Fruit fly (Drosophila melanogaster) whole organism, embryonic: ENCODE measurements around the gene His3.3B.

Experiments
- Bdp1 ChIP-seq: fragments of 200-800 bp; sonication (Bioruptor generic); optimal IDR thresholded peaks from 3 replicates; lab custom pipeline; 2016; ENCODE audit warnings: missing biosample characterization, missing genetic modification characterization
- CG10274 ChIP-seq: fragments of 200-800 bp; sonication (Bioruptor generic); optimal IDR thresholded peaks from 3 replicates; lab custom pipeline; 2017; ENCODE audit warnings: missing biosample characterization, mild to moderate bottlenecking, missing genetic modification characterization
- CG10565 ChIP-seq: fragments of 200-800 bp; sonication (Bioruptor generic); optimal IDR thresholded peaks from 3 replicates; lab custom pipeline; 2016; ENCODE audit warnings: missing biosample characterization, mild to moderate bottlenecking, missing genetic modification characterization
- CG11696 ChIP-seq: fragments of 200-800 bp; sonication (Bioruptor generic); IDR thresholded peaks from 2 replicates; pipeline ENCODE4 v1.3.6; 2022; ENCODE audit warnings: missing biosample characterization, missing genetic modification characterization
- CG12236 ChIP-seq: fragments of 200-800 bp; sonication (Bioruptor generic); optimal IDR thresholded peaks from 2 replicates; lab custom pipeline; 2016; ENCODE audit warnings: missing biosample characterization, missing genetic modification characterization
- CG12769 ChIP-seq: fragments of 200-800 bp; sonication (Bioruptor generic); optimal IDR thresholded peaks from 2 replicates; lab custom pipeline; 2019; ENCODE audit warnings: missing biosample characterization, mild to moderate bottlenecking, missing genetic modification characterization, moderate library complexity
- CG13287 ChIP-seq: fragments of 200-800 bp; sonication (Bioruptor generic); IDR thresholded peaks from 2 replicates; pipeline ENCODE4 v1.3.6; 2022; ENCODE audit warnings: missing biosample characterization, missing genetic modification characterization; ENCODE audit not compliant: partially characterized antibody
- CG1603 ChIP-seq: fragments of 200-800 bp; sonication (Bioruptor generic); optimal IDR thresholded peaks from 2 replicates; lab custom pipeline; 2019; ENCODE audit warnings: missing biosample characterization, mild to moderate bottlenecking, missing genetic modification characterization, moderate library complexity
- CG16815 ChIP-seq: fragments of 200-800 bp; sonication (Bioruptor generic); optimal IDR thresholded peaks from 3 replicates; lab custom pipeline; 2017; ENCODE audit warnings: missing biosample characterization, mild to moderate bottlenecking, missing genetic modification characterization
- CG17912 ChIP-seq: fragments of 200-800 bp; sonication (Bioruptor generic); optimal IDR thresholded peaks from 2 replicates; lab custom pipeline; 2018; ENCODE audit warnings: missing biosample characterization, mild to moderate bottlenecking, missing genetic modification characterization
- CG18011 ChIP-seq: fragments of 200-800 bp; sonication (Bioruptor generic); optimal IDR thresholded peaks from 2 replicates; lab custom pipeline; 2017; ENCODE audit warnings: missing biosample characterization, missing genetic modification characterization, mild to moderate bottlenecking, moderate library complexity, missing genotype
- CG18764 ChIP-seq: fragments of 200-800 bp; sonication (Bioruptor generic); optimal IDR thresholded peaks from 3 replicates; lab custom pipeline; 2016; ENCODE audit warnings: missing biosample characterization, missing genetic modification characterization
- CG2116 ChIP-seq: fragments of 200-800 bp; sonication (Bioruptor generic); optimal IDR thresholded peaks from 3 replicates; lab custom pipeline; 2018; ENCODE audit warnings: missing biosample characterization, mild to moderate bottlenecking, missing genetic modification characterization
- CG30020 ChIP-seq: fragments of 200-800 bp; optimal IDR thresholded peaks from 2 replicates; lab custom pipeline; 2019; ENCODE audit warnings: missing biosample characterization, mild to moderate bottlenecking, missing genetic modification characterization, moderate library complexity
- CG34376 ChIP-seq: fragments of 200-800 bp; sonication (Bioruptor generic); optimal IDR thresholded peaks from 2 replicates; lab custom pipeline; 2018; ENCODE audit warnings: missing biosample characterization, mild to moderate bottlenecking, missing genetic modification characterization
- CG3847 ChIP-seq: fragments of 200-800 bp; sonication (Bioruptor generic); IDR thresholded peaks from 2 replicates; pipeline ENCODE4 v1.3.6; 2022; ENCODE audit warnings: missing biosample characterization, missing genetic modification characterization
- CG6854 ChIP-seq: fragments of 200-800 bp; sonication (Bioruptor generic); optimal IDR thresholded peaks from 3 replicates; lab custom pipeline; 2017; ENCODE audit warnings: missing biosample characterization, mild to moderate bottlenecking, missing genetic modification characterization
- CG7357 ChIP-seq: fragments of 200-800 bp; sonication (Bioruptor generic); IDR thresholded peaks from 3 replicates; pipeline ENCODE4 v1.3.6; 2022; ENCODE audit warnings: missing biosample characterization, missing genetic modification characterization
- CG9876 ChIP-seq: fragments of 200-800 bp; sonication (Bioruptor generic); optimal IDR thresholded peaks from 2 replicates; lab custom pipeline; 2016; ENCODE audit warnings: missing biosample characterization, missing genetic modification characterization
- CrebB ChIP-seq: fragments of 200-800 bp; sonication (Bioruptor generic); optimal IDR thresholded peaks from 3 replicates; lab custom pipeline; 2018; ENCODE audit warnings: missing biosample characterization, mild to moderate bottlenecking, missing genetic modification characterization
- D ChIP-seq, 2 experiments: fragments of 200-800 bp in 1 of 2; fragments of >200 bp in 1 of 2; sonication (Bioruptor generic) in 1 of 2; optimal IDR thresholded peaks; 2 replicates in 1 of 2; 3 replicates in 1 of 2; lab custom pipeline; 2017; ENCODE audit warnings: mild to moderate bottlenecking in 1 of 2, missing biosample characterization in 1 of 2, missing genetic modification characterization in 1 of 2, missing genetic modification reagents in 1 of 2
- E2f2 ChIP-seq: fragments of 200-800 bp; sonication (Bioruptor generic); IDR thresholded peaks from 2 replicates; pipeline ENCODE4 v1.3.6; 2022; ENCODE audit warnings: missing biosample characterization, missing genetic modification characterization
- Hmr ChIP-seq: fragments of 200-800 bp; sonication (Bioruptor generic); optimal IDR thresholded peaks from 3 replicates; lab custom pipeline; 2017; ENCODE audit warnings: mild to moderate bottlenecking, missing biosample characterization, missing genetic modification reagents, missing genetic modification characterization
- Myb ChIP-seq: fragments of 200-800 bp; sonication (Bioruptor generic); optimal IDR thresholded peaks from 2 replicates; lab custom pipeline; 2016; ENCODE audit warnings: missing biosample characterization, missing genetic modification characterization
- Sox100B ChIP-seq: fragments of 200-800 bp; sonication (Bioruptor generic); optimal IDR thresholded peaks from 3 replicates; lab custom pipeline; 2018; ENCODE audit warnings: missing biosample characterization, mild to moderate bottlenecking, missing genetic modification characterization
- Ssrp ChIP-seq: fragments of 200-800 bp; sonication (Bioruptor generic); optimal IDR thresholded peaks from 2 replicates; lab custom pipeline; 2018; ENCODE audit warnings: missing biosample characterization, mild to moderate bottlenecking, missing genetic modification characterization, moderate library complexity
- Usf ChIP-seq: fragments of 200-800 bp; sonication (Bioruptor generic); optimal IDR thresholded peaks from 2 replicates; lab custom pipeline; 2017; ENCODE audit warnings: missing genotype, missing biosample characterization, missing genetic modification characterization
- al ChIP-seq: fragments of 200-800 bp; sonication (Bioruptor generic); IDR thresholded peaks from 2 replicates; pipeline ENCODE4 v1.3.6; 2022; ENCODE audit warnings: missing biosample characterization, missing genetic modification characterization
- ara ChIP-seq: fragments of 200-800 bp; sonication (Bioruptor generic); IDR thresholded peaks from 2 replicates; pipeline ENCODE4 v1.3.6; 2022; ENCODE audit warnings: missing biosample characterization, missing genetic modification characterization
- ase ChIP-seq: fragments of 200-800 bp; sonication (Bioruptor generic); IDR thresholded peaks from 3 replicates; pipeline ENCODE4 v1.3.6; 2022; ENCODE audit warnings: missing biosample characterization, missing genetic modification characterization
- btn ChIP-seq: fragments of 200-800 bp; sonication (Bioruptor generic); optimal IDR thresholded peaks from 2 replicates; lab custom pipeline; 2016; ENCODE audit warnings: missing biosample characterization, missing genetic modification characterization
- emc ChIP-seq: fragments of 200-800 bp; sonication (Bioruptor generic); optimal IDR thresholded peaks from 2 replicates; lab custom pipeline; 2016; ENCODE audit warnings: missing biosample characterization, missing genetic modification characterization
- hkb ChIP-seq, 2 experiments: fragments of 200-800 bp in 1 of 2; fragments of >200 bp in 1 of 2; sonication (Bioruptor generic) in 1 of 2; IDR thresholded peaks in 1 of 2; optimal IDR thresholded peaks in 1 of 2; 2 replicates each; pipeline versions ENCODE4 v1.3.6 to Lab custom; 2017 to 2022; ENCODE audit warnings: missing biosample characterization in 1 of 2, missing genetic modification characterization in 1 of 2
- kni ChIP-seq: fragments of 200-800 bp; sonication (Bioruptor generic); optimal IDR thresholded peaks from 3 replicates; lab custom pipeline; 2017; ENCODE audit warnings: mild to moderate bottlenecking, missing biosample characterization, missing genetic modification reagents, missing genetic modification characterization
- nmo ChIP-seq: fragments of 200-800 bp; sonication (Bioruptor generic); optimal IDR thresholded peaks from 2 replicates; lab custom pipeline; 2018; ENCODE audit warnings: missing biosample characterization, mild to moderate bottlenecking, missing genetic modification characterization, moderate library complexity
- nom ChIP-seq: fragments of 200-800 bp; sonication (Bioruptor generic); optimal IDR thresholded peaks from 2 replicates; lab custom pipeline; 2017; ENCODE audit warnings: missing biosample characterization, missing genetic modification characterization, mild to moderate bottlenecking, moderate library complexity, missing genetic modification reagents
- oc ChIP-seq: fragments of 200-800 bp; sonication (Bioruptor generic); optimal IDR thresholded peaks from 2 replicates; lab custom pipeline; 2018; ENCODE audit warnings: missing biosample characterization, mild to moderate bottlenecking, missing genetic modification characterization, moderate library complexity
- prd ChIP-seq, 3 experiments: fragments of >200 bp in 2 of 3; fragments of 200-800 bp in 1 of 3; sonication (Bioruptor generic) in 1 of 3; optimal IDR thresholded peaks in 2 of 3; IDR thresholded peaks in 1 of 3; 2 replicates in 2 of 3; 3 replicates in 1 of 3; pipeline versions ENCODE4 v1.3.6 to Lab custom; 2017 to 2022; ENCODE audit warnings: missing biosample characterization in 1 of 3, missing genetic modification characterization in 1 of 3
- pros ChIP-seq: fragments of 200-800 bp; sonication (Bioruptor generic); optimal IDR thresholded peaks from 3 replicates; lab custom pipeline; 2019; ENCODE audit warnings: missing biosample characterization, mild to moderate bottlenecking, missing genetic modification characterization, moderate library complexity
- ro ChIP-seq: fragments of 200-800 bp; sonication (Bioruptor generic); IDR thresholded peaks from 2 replicates; pipeline ENCODE4 v1.3.6; 2022; ENCODE audit warnings: missing biosample characterization, missing genetic modification characterization
- sens ChIP-seq: fragments of 200-800 bp; sonication (Bioruptor generic); peaks from one replicate; lab custom pipeline; 2016; ENCODE audit warnings: missing biosample characterization, missing genetic modification characterization
- sima ChIP-seq: fragments of 200-800 bp; sonication (Bioruptor generic); optimal IDR thresholded peaks from 2 replicates; lab custom pipeline; 2016; ENCODE audit warnings: missing biosample characterization, missing genetic modification characterization
- sob ChIP-seq: fragments of 200-800 bp; sonication (Bioruptor generic); IDR thresholded peaks from 2 replicates; pipeline ENCODE4 v1.3.6; 2022; ENCODE audit warnings: missing biosample characterization, missing genetic modification characterization
- tgo ChIP-seq: fragments of 200-800 bp; sonication (Bioruptor generic); IDR thresholded peaks from 3 replicates; pipeline ENCODE4 v1.3.6; 2022; ENCODE audit warnings: missing biosample characterization, missing genetic modification characterization
- toy ChIP-seq: fragments of 200-800 bp; sonication (Bioruptor generic); IDR thresholded peaks from 2 replicates; pipeline ENCODE4 v1.3.6; 2022; ENCODE audit warnings: missing biosample characterization, missing genetic modification characterization
- twi ChIP-seq: fragments of 200-800 bp; optimal IDR thresholded peaks from 2 replicates; lab custom pipeline; 2019; ENCODE audit warnings: missing biosample characterization, mild to moderate bottlenecking, missing genetic modification characterization, moderate library complexity
- unpg ChIP-seq: fragments of 200-800 bp; sonication (Bioruptor generic); optimal IDR thresholded peaks from 3 replicates; lab custom pipeline; 2018; ENCODE audit warnings: missing biosample characterization, mild to moderate bottlenecking, missing genetic modification characterization, moderate library complexity

His3.3B gene

DNA sequence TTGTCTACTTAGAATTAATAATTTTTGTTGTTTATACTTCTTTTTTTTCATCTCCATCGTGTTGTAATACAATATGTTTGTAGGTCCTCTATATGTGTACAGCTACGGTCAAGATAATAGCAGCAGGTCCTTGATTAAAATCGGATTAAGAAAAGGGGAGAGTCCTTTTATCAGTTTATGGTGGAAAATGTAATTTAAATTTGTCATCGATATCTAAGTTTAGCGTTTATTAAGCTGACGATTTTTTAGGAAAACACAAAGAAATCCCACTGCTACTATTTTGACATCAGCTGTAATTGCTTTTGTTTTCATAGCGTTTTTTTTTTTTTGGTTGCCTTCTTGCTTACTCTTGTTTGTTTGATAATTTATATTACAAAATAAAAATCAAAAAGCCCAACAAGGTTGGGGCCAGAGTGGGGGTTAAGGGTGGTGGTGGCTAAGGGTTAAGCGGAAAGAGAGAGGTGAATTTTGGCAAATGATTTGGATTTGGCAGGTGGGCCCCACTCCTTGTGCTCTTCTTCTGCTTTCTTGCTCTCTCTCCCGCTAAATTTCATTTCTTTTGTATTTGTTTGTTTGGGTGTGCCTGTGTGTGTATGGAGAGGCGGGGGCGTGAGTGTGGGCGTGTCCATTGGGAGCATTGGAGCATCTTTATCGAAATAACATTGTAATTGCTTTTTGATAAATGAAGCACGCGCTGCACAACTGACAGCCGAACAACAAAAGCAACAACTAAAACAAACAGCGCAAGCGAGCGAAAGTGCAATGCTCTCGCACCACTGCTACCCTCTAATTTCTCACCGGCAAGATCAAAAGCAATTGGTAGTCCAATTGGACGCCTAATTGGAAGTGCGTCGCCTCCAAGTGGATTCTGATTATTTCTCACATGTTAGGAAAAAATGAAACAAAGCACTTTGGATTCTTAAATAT is 35.4 kb downstream of the His3.3B start (continued):
- peak; percentile 52 for TF ChIP-seq unpg (GFP tag; lab: Kevin White, UChicago)
- TF ChIP-seq sima = no peak
- TF ChIP-seq CG18764 = no peak
- TF ChIP-seq Ssrp (tag; lab: Kevin White, UChicago) = peak; percentile 23
- no peak for TF ChIP-seq CG34376
- no peak for TF ChIP-seq al
- TF ChIP-seq Myb (GFP tag; lab: Kevin White, UChicago) = no peak
- no peak for TF ChIP-seq CG18011 (GFP tag; lab: Kevin White, UChicago)
- no peak for TF ChIP-seq toy (GFP tag; lab: Robert Waterston, UW)
- no peak for TF ChIP-seq Usf (GFP tag; lab: Kevin White, UChicago)
- no peak for TF ChIP-seq CG12769 (tag; lab: Kevin White, UChicago)
- TF ChIP-seq D (optimal IDR thresholded peaks at IDR 0.05; lab: Kevin White, UChicago) = no peak
- TF ChIP-seq D (GFP tag; optimal IDR thresholded peaks at IDR 0.05; lab: Kevin White, UChicago) = peak; percentile 37
- TF ChIP-seq CG17912 (GFP tag; lab: Kevin White, UChicago) = no peak
- TF ChIP-seq CG12236 = no peak
- TF ChIP-seq CG7357 = no peak
- TF ChIP-seq CG9876 = no peak
- TF ChIP-seq ara = no peak
- no peak for TF ChIP-seq CG16815 (GFP tag; lab: Kevin White, UChicago)
- no peak for TF ChIP-seq CG30020
- TF ChIP-seq emc (GFP tag; lab: Kevin White, UChicago) = no peak
- TF ChIP-seq CG2116 (GFP tag; lab: Kevin White, UChicago) = peak; percentile 19
- TF ChIP-seq tgo (GFP tag; lab: Robert Waterston, UW) = no peak
- TF ChIP-seq Bdp1 = no peak
- TF ChIP-seq Sox100B (GFP tag; lab: Kevin White, UChicago) = peak; percentile 26
- no peak for TF ChIP-seq CG13287 (GFP tag; lab: Robert Waterston, UW)
- peak; percentile 56 for TF ChIP-seq nmo (GFP tag; lab: Kevin White, UChicago)
- peak; percentile 35 for TF ChIP-seq CG1603 (tag; lab: Kevin White, UChicago)
- no peak for TF ChIP-seq nom (GFP tag; lab: Kevin White, UChicago)
- peak; percentile 18 for TF ChIP-seq CG6854
- no peak for TF ChIP-seq twi (tag; lab: Kevin White, UChicago)
- TF ChIP-seq Hmr (GFP tag; lab: Kevin White, UChicago) = peak; percentile 24
- no peak for TF ChIP-seq CG3847 (GFP tag; lab: Robert Waterston, UW)
- TF ChIP-seq pros (GFP tag; lab: Kevin White, UChicago) = no peak
- TF ChIP-seq hkb (optimal IDR thresholded peaks at IDR 0.05; lab: Kevin White, UChicago) = no peak
- peak; percentile 39; the same call in 1 of the 2 replicates for TF ChIP-seq hkb (GFP tag; IDR thresholded peaks at IDR 0.05; lab: Robert Waterston, UW)
- TF ChIP-seq CG11696 = peak; percentile 87
- TF ChIP-seq ase (GFP tag; lab: Robert Waterston, UW) = no peak
- no peak for TF ChIP-seq oc (tag; lab: Kevin White, UChicago)
- peak; percentile 13 for TF ChIP-seq CG10274 (GFP tag; lab: Kevin White, UChicago)
- TF ChIP-seq btn = no peak
- TF ChIP-seq sob = peak; percentile 19; the same call in 1 of the 2 replicates
- TF ChIP-seq sens (GFP tag; lab: Kevin White, UChicago) = peak; percentile 89
- TF ChIP-seq CrebB (tag; lab: Kevin White, UChicago) = no peak
- TF ChIP-seq E2f2 (GFP tag; lab: Robert Waterston, UW) = no peak
- no peak for TF ChIP-seq CG10565 (GFP tag; lab: Kevin White, UChicago)
- TF ChIP-seq prd (optimal IDR thresholded peaks at IDR 0.05; lab: Kevin White, UChicago) = no peak
- 0 out of 3 replicates have a peak, but pooled peaks have one; percentile 43 for TF ChIP-seq prd (GFP tag; IDR thresholded peaks at IDR 0.05; lab: Robert Waterston, UW)
- TF ChIP-seq kni (GFP tag; lab: Kevin White, UChicago) = no peak
- no peak for TF ChIP-seq ro (GFP tag; lab: Robert Waterston, UW)
